Fruit fly (Drosophila melanogaster) whole organism, adult: ENCODE measurements around the gene Gr93a.

ENCODE experiments used
- CG11617 ChIP-seq: fragments of 200-800 bp; sonication (Bioruptor generic); optimal IDR thresholded peaks from 2 replicates; lab custom pipeline; 2017; ENCODE audit warnings: mild to moderate bottlenecking, missing biosample characterization, missing genetic modification reagents, missing genetic modification characterization
- CG12768 ChIP-seq: fragments of 200-800 bp; sonication (Bioruptor generic); optimal IDR thresholded peaks from 2 replicates; lab custom pipeline; 2017; ENCODE audit warnings: missing biosample characterization, missing genetic modification characterization, mild to moderate bottlenecking, moderate library complexity, missing genetic modification reagents
- CG14711 ChIP-seq: fragments of 200-800 bp; sonication (Bioruptor generic); optimal IDR thresholded peaks from 2 replicates; lab custom pipeline; 2018; ENCODE audit warnings: missing biosample characterization, mild to moderate bottlenecking, missing genetic modification characterization, moderate library complexity
- CG1620 ChIP-seq: fragments of 200-800 bp; sonication (Bioruptor generic); optimal IDR thresholded peaks from 2 replicates; lab custom pipeline; 2016; ENCODE audit warnings: missing biosample characterization, missing genetic modification characterization
- CG33017 ChIP-seq: fragments of 200-800 bp; sonication (Bioruptor generic); optimal IDR thresholded peaks from 2 replicates; lab custom pipeline; 2018; ENCODE audit warnings: missing biosample characterization, mild to moderate bottlenecking, missing genetic modification characterization, moderate library complexity
- CG5204 ChIP-seq: fragments of 200-800 bp; sonication (Bioruptor generic); optimal IDR thresholded peaks from 2 replicates; lab custom pipeline; 2016; ENCODE audit warnings: missing biosample characterization, missing genetic modification characterization
- CG7045 ChIP-seq: fragments of 200-800 bp; sonication (Bioruptor generic); optimal IDR thresholded peaks from 2 replicates; lab custom pipeline; 2017; ENCODE audit warnings: missing biosample characterization, mild to moderate bottlenecking, missing genetic modification characterization
- CG7101 ChIP-seq: fragments of 200-800 bp; sonication (Bioruptor generic); optimal IDR thresholded peaks from 2 replicates; lab custom pipeline; 2018; ENCODE audit warnings: missing biosample characterization, mild to moderate bottlenecking, missing genetic modification characterization, moderate library complexity
- Clk ChIP-seq: fragments of 200-800 bp; sonication (Bioruptor generic); optimal IDR thresholded peaks from 2 replicates; lab custom pipeline; 2017; ENCODE audit warnings: missing biosample characterization, missing genetic modification characterization
- Crg-1 ChIP-seq: fragments of 200-800 bp; sonication (Bioruptor generic); optimal IDR thresholded peaks from 2 replicates; lab custom pipeline; 2016; ENCODE audit warnings: missing biosample characterization, missing genetic modification characterization
- Hr96 ChIP-seq: fragments of 200-800 bp; sonication (Bioruptor generic); optimal IDR thresholded peaks from 2 replicates; lab custom pipeline; 2016; ENCODE audit warnings: missing biosample characterization, missing genetic modification characterization
- Mnt ChIP-seq: fragments of 200-800 bp; sonication (Bioruptor generic); optimal IDR thresholded peaks from 2 replicates; lab custom pipeline; 2016; ENCODE audit warnings: missing biosample characterization, mild to moderate bottlenecking, missing genetic modification characterization
- bab1 ChIP-seq: fragments of 200-800 bp; sonication (Bioruptor generic); optimal IDR thresholded peaks from 3 replicates; lab custom pipeline; 2019; ENCODE audit warnings: missing biosample characterization, mild to moderate bottlenecking, missing genetic modification characterization, moderate library complexity
- cic ChIP-seq: fragments of 200-800 bp; sonication (Bioruptor generic); optimal IDR thresholded peaks from 2 replicates; lab custom pipeline; 2017; ENCODE audit warnings: missing biosample characterization, mild to moderate bottlenecking, missing genetic modification characterization, moderate library complexity
- cnc ChIP-seq, 2 experiments: fragments of >200 bp; optimal IDR thresholded peaks; 2 replicates each; lab custom pipeline; 2017
- kay ChIP-seq: fragments of 200-800 bp; sonication (Bioruptor generic); peaks from one replicate; lab custom pipeline; 2016; ENCODE audit warnings: missing biosample characterization, missing genetic modification characterization, borderline replicate concordance
- ovo ChIP-seq: fragments of 200-800 bp; sonication (Bioruptor generic); optimal IDR thresholded peaks from 2 replicates; lab custom pipeline; 2016; ENCODE audit warnings: missing biosample characterization, missing genetic modification characterization
- pad ChIP-seq: fragments of 200-800 bp; sonication (Bioruptor generic); optimal IDR thresholded peaks from 3 replicates; lab custom pipeline; 2017; ENCODE audit warnings: missing biosample characterization, missing genetic modification characterization, mild to moderate bottlenecking, moderate library complexity, missing genetic modification reagents
- tj ChIP-seq: fragments of 200-800 bp; sonication (Bioruptor generic); optimal IDR thresholded peaks from 3 replicates; lab custom pipeline; 2017; ENCODE audit warnings: missing biosample characterization, mild to moderate bottlenecking, missing genetic modification characterization, moderate library complexity
- toe ChIP-seq: fragments of 200-800 bp; sonication (Bioruptor generic); optimal IDR thresholded peaks from 2 replicates; lab custom pipeline; 2016; ENCODE audit warnings: missing biosample characterization, missing genetic modification characterization

Gr93a gene

dm6 chr3R:21851592-21852578 is 19.6 kb downstream of the Gr93a start:
- TF ChIP-seq CG14711 (tag; lab: Kevin White, UChicago) (no peak), ovo (GFP tag; lab: Kevin White, UChicago) (no peak), CG33017 (tag; lab: Kevin White, UChicago) (peak; percentile 32), CG5204 (GFP tag; lab: Kevin White, UChicago) (peak; percentile 32), CG7101 (tag; lab: Kevin White, UChicago) (no peak), tj (GFP tag; lab: Kevin White, UChicago) (peak; percentile 69), Mnt (GFP tag; lab: Kevin White, UChicago) (peak; percentile 3), CG12768 (GFP tag; lab: Kevin White, UChicago) (peak; percentile 28), Crg-1 (GFP tag; lab: Kevin White, UChicago) (no peak), CG7045 (GFP tag; lab: Kevin White, UChicago) (no peak), bab1 (peak; percentile 27), Hr96 (GFP tag; lab: Kevin White, UChicago) (peak; percentile 6), cic (GFP tag; lab: Kevin White, UChicago) (peak; percentile 69), CG1620 (GFP tag; lab: Kevin White, UChicago) (no peak), Clk (GFP tag; lab: Kevin White, UChicago) (no peak), CG11617 (GFP tag; lab: Kevin White, UChicago) (no peak), cnc (optimal IDR thresholded peaks at IDR 0.05; lab: Kevin White, UChicago) (no peak), pad (GFP tag; lab: Kevin White, UChicago) (no peak), toe (GFP tag; lab: Kevin White, UChicago) (peak; percentile 7), kay (GFP tag; lab: Kevin White, UChicago) (peak; percentile 86)

- TF ChIP-seq bab1: peak; percentile 41
- peak; percentile 41 for TF ChIP-seq CG14711 (tag; lab: Kevin White, UChicago)
- no peak for TF ChIP-seq CG1620 (GFP tag; lab: Kevin White, UChicago)
- peak; percentile 13 for TF ChIP-seq CG7101 (tag; lab: Kevin White, UChicago)
- peak; percentile 71 for TF ChIP-seq pad (GFP tag; lab: Kevin White, UChicago)
- TF ChIP-seq ovo (GFP tag; lab: Kevin White, UChicago): peak; percentile 88
Measured at dm6 chr3R:21852579-21853233, 20.4 kb downstream of the Gr93a start.

DNA sequence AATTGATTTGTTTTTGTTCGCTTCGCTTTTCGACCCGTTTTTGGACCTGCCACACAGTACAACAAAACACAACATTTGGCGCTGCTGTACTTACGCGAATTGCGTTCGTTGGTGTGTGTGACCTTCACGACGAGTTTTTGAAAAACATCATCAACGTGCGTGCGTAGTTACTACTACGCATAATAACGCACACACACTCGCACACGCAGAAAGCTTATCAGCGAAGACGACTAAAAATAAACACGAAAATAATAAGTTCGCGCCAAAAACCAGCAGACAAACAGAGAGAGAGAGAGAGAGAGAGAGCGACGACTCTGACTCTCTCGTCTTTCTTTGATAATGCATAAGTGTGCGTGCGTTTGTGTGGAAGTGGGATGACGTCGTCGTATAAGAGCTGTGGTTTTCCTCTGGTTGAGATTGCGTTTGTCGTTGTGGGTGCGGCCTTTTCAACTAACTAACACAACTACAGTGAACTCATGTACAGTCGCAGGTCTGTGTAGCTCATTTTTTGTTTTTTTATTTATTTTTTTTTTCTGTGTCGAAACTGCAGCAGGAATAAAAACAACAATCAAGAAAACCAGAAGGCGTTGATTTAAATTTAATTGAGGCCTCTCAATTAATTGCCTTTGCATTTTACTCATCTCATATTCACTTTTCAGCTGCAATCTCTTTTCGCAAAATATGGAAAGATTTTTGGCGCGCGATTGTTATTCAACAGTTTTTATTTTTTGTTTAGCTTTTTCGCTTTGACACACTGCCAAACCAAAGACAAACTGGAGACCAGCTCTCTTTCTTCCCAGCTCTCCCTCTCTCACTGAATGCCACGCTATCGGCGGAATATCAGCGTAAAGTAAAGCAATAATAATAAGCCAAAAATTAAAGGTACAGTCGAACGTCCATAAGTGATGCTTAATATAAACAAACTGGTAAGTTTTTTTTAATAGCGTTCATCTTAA is 21.6 kb downstream of the Gr93a start:
- TF ChIP-seq cnc (optimal IDR thresholded peaks at IDR 0.05; lab: Kevin White, UChicago) (no peak), CG5204 (GFP tag; lab: Kevin White, UChicago) (no peak), CG14711 (tag; lab: Kevin White, UChicago) (peak; percentile 9), pad (GFP tag; lab: Kevin White, UChicago) (no peak), CG12768 (GFP tag; lab: Kevin White, UChicago) (peak; percentile 90), Hr96 (GFP tag; lab: Kevin White, UChicago) (no peak), Crg-1 (GFP tag; lab: Kevin White, UChicago) (no peak), CG7101 (tag; lab: Kevin White, UChicago) (peak; percentile 17), cic (GFP tag; lab: Kevin White, UChicago) (peak; percentile 83), CG1620 (GFP tag; lab: Kevin White, UChicago) (no peak), ovo (GFP tag; lab: Kevin White, UChicago) (peak; percentile 39), CG7045 (GFP tag; lab: Kevin White, UChicago) (peak; percentile 49), bab1 (no peak), Mnt (GFP tag; lab: Kevin White, UChicago) (peak; percentile 35), CG11617 (GFP tag; lab: Kevin White, UChicago) (peak; percentile 31), Clk (GFP tag; lab: Kevin White, UChicago) (peak; percentile 7), CG33017 (tag; lab: Kevin White, UChicago) (peak; percentile 53), tj (GFP tag; lab: Kevin White, UChicago) (peak; percentile 55), kay (GFP tag; lab: Kevin White, UChicago) (peak; percentile 58), toe (GFP tag; lab: Kevin White, UChicago) (peak; percentile 16)

DNA sequence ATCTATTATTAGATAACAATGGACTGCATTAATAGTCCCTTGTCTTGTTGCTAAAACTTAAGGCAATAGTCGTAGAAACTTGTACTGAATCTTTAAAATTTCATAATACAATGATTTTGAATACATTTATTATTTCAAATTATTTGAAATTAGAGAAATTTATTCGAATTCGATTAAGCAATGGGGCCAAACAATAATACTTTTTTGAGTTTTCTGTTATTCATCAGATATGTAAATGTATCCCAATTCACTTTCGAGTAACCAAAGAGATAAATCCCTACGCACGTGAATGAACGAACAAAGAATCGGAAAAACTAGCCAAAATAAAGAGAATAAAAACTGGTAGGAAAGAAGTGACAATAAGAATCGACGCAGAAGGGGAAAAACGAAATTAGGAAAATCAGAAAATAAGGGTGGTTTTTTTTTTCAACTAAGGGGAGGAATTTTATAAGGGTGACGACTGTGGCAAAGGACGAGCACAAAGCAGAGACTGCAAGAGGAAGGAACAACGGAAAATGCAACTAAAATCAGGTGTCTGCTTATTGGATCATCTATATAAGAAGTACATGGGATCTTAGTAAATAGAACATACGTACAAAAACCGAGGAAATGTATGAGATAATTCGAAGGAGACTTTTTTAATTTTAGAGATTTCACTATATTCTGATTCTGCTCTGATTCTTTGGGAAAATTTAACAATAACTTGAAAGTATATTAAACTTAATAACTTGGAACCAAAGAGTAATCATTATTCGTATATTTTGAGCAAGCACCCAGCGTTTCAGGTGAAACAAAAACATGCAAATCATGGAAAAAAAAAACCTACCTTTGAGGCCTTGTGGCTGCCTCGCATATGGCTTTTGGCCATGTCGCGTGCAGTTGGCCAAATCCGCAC is 22.5 kb downstream of the Gr93a start:
- TF ChIP-seq kay (GFP tag; lab: Kevin White, UChicago) (peak; percentile 79), pad (GFP tag; lab: Kevin White, UChicago) (no peak)
